Worm (Caenorhabditis elegans) whole organism, L1 larva: ENCODE data around the gene C04G6.6.
A peak's percentile ranks its signal among the peaks of the same experiment; 100 is the strongest.

ENCODE experiments used
- C16A3.4 ChIP-seq: fragments of 150-350 bp; optimal IDR thresholded peaks from 2 replicates; lab custom pipeline; 2014; ENCODE audit warnings: missing biosample characterization, missing genetic modification characterization
- C34B4.2 ChIP-seq: sonication (generic microtip); optimal IDR thresholded peaks from 2 replicates; lab custom pipeline; 2017; ENCODE audit warnings: mild to moderate bottlenecking, missing genetic modification characterization, missing compliant biosample characterization
- F16B12.6 ChIP-seq: fragments of 150-350 bp; optimal IDR thresholded peaks from 2 replicates; lab custom pipeline; 2014; ENCODE audit warnings: missing biosample characterization, missing genetic modification characterization
- Y116A8C.19 ChIP-seq: sonication (generic microtip); optimal IDR thresholded peaks from 2 replicates; lab custom pipeline; 2016; ENCODE audit warnings: missing compliant biosample characterization, missing genetic modification characterization, borderline replicate concordance
- aha-1 ChIP-seq: fragments of 150-350 bp; optimal IDR thresholded peaks from 2 replicates; lab custom pipeline; 2014; ENCODE audit warnings: missing biosample characterization, missing genetic modification characterization
- ama-1 ChIP-seq: fragments of 150-350 bp; optimal IDR thresholded peaks from 2 replicates; lab custom pipeline; 2014
- ceh-63 ChIP-seq: fragments of 200-800 bp; sonication (Bioruptor generic); optimal IDR thresholded peaks from 2 replicates; lab custom pipeline; 2018; ENCODE audit warnings: mild to moderate bottlenecking, missing genetic modification characterization, missing compliant biosample characterization
- ceh-82 ChIP-seq, 3 experiments: fragments of 150-350 bp in 1 of 3; sonication (generic microtip) in 2 of 3; optimal IDR thresholded peaks; 2 replicates each; lab custom pipeline; 2014 to 2017; ENCODE audit warnings: missing biosample characterization in 3 of 3, missing genetic modification characterization in 3 of 3
- ceh-88 ChIP-seq: fragments of 200-800 bp; sonication (Bioruptor generic); IDR thresholded peaks from 2 replicates; pipeline ENCODE4 v1.3.6; 2022; ENCODE audit warnings: missing genetic modification characterization, missing compliant biosample characterization
- ceh-90 ChIP-seq: sonication (generic microtip); optimal IDR thresholded peaks from 2 replicates; lab custom pipeline; 2016; ENCODE audit warnings: missing genetic modification characterization, missing compliant biosample characterization
- dpl-1 ChIP-seq, 3 experiments: fragments of 150-350 bp in 2 of 3; sonication (generic microtip) in 1 of 3; optimal IDR thresholded peaks; 2 replicates each; lab custom pipeline; 2014 to 2017; ENCODE audit warnings: missing biosample characterization in 3 of 3, missing genetic modification characterization in 3 of 3, missing genetic modification reagents in 3 of 3
- efl-1 ChIP-seq, 4 experiments: fragments of 150-350 bp; optimal IDR thresholded peaks in 3 of 4; peaks in 1 of 4; 1 replicate in 1 of 4; 2 replicates in 3 of 4; lab custom pipeline; 2014; ENCODE audit warnings: missing biosample characterization in 2 of 4, missing genetic modification characterization in 2 of 4, missing genetic modification reagents in 2 of 4
- efl-3 ChIP-seq: fragments of 200-800 bp; sonication (Bioruptor generic); optimal IDR thresholded peaks from 2 replicates; lab custom pipeline; 2018; ENCODE audit warnings: mild to moderate bottlenecking, missing genetic modification characterization, missing compliant biosample characterization
- egl-13 ChIP-seq: sonication (generic microtip); optimal IDR thresholded peaks from 2 replicates; lab custom pipeline; 2016; ENCODE audit warnings: missing genotype, missing genetic modification reagents, missing genetic modification characterization, missing compliant biosample characterization
- egl-27 ChIP-seq, 2 experiments: fragments of 150-350 bp in 1 of 2; sonication (generic microtip); optimal IDR thresholded peaks; 3 replicates each; lab custom pipeline; 2017 to 2018; ENCODE audit warnings: missing biosample characterization in 2 of 2, missing genetic modification characterization in 2 of 2, missing genetic modification reagents in 2 of 2
- elt-2 ChIP-seq: sonication (generic microtip); optimal IDR thresholded peaks from 2 replicates; lab custom pipeline; 2016; ENCODE audit warnings: missing genetic modification characterization, mild to moderate bottlenecking, inconsistent platforms, missing compliant biosample characterization, missing genetic modification reagents
- fkh-4 ChIP-seq: sonication (generic microtip); optimal IDR thresholded peaks from 2 replicates; lab custom pipeline; 2016; ENCODE audit warnings: missing compliant biosample characterization, missing genetic modification characterization, borderline replicate concordance
- fkh-8 ChIP-seq: sonication (generic microtip); optimal IDR thresholded peaks from 2 replicates; lab custom pipeline; 2016; ENCODE audit warnings: mild to moderate bottlenecking, missing genetic modification characterization, missing compliant biosample characterization
- grh-1 ChIP-seq: fragments of 200-800 bp; sonication (Bioruptor generic); IDR thresholded peaks from 2 replicates; pipeline ENCODE4 v1.3.6; 2022; ENCODE audit warnings: missing genetic modification reagents, missing genetic modification characterization, missing compliant biosample characterization
- isw-1 ChIP-seq: fragments of 200-800 bp; sonication (Bioruptor generic); IDR thresholded peaks from 2 replicates; pipeline ENCODE4 v1.3.6; 2022; ENCODE audit warnings: missing genetic modification characterization, missing compliant biosample characterization
- lin-13 ChIP-seq: fragments of 150-350 bp; optimal IDR thresholded peaks from 2 replicates; lab custom pipeline; 2014; ENCODE audit warnings: missing biosample characterization, missing genetic modification reagents, missing genetic modification characterization
- lin-15B ChIP-seq: fragments of 150-350 bp; sonication (generic microtip); optimal IDR thresholded peaks from 3 replicates; lab custom pipeline; 2014; ENCODE audit warnings: missing biosample characterization, missing genetic modification characterization
- lin-35 ChIP-seq, 2 experiments: fragments of 150-350 bp; optimal IDR thresholded peaks; 2 replicates each; lab custom pipeline; 2014; ENCODE audit warnings: missing biosample characterization in 2 of 2, missing genetic modification characterization in 2 of 2, missing genetic modification reagents in 2 of 2
- lir-3 ChIP-seq: sonication (generic microtip); optimal IDR thresholded peaks from 2 replicates; lab custom pipeline; 2016; ENCODE audit warnings: mild to moderate bottlenecking, missing genetic modification characterization, moderate library complexity, missing compliant biosample characterization; ENCODE audit not compliant: poor library complexity
- mab-9 ChIP-seq: fragments of 200-800 bp; sonication (Bioruptor generic); IDR thresholded peaks from 2 replicates; pipeline ENCODE4 v1.3.6; 2022; ENCODE audit warnings: missing genetic modification reagents, missing genetic modification characterization, missing compliant biosample characterization
- mdl-1 ChIP-seq, 2 experiments: fragments of 150-350 bp; optimal IDR thresholded peaks; 2 replicates each; lab custom pipeline; 2014 to 2017; ENCODE audit warnings: missing biosample characterization in 2 of 2, missing genetic modification characterization in 2 of 2, inconsistent platforms in 1 of 2
- mep-1 ChIP-seq: fragments of 150-350 bp; optimal IDR thresholded peaks from 2 replicates; lab custom pipeline; 2014; ENCODE audit warnings: missing biosample characterization, missing genetic modification characterization
- nhr-11 ChIP-seq: fragments of 150-350 bp; optimal IDR thresholded peaks from 2 replicates; lab custom pipeline; 2014; ENCODE audit warnings: missing biosample characterization, missing genetic modification characterization
- nhr-19 ChIP-seq: fragments of 200-800 bp; sonication (Bioruptor generic); conservative IDR thresholded peaks from 2 replicates; pipeline ENCODE4 v1.3.6; 2022; ENCODE audit warnings: missing genetic modification characterization, missing compliant biosample characterization
- nhr-20 ChIP-seq: sonication (generic microtip); optimal IDR thresholded peaks from 2 replicates; lab custom pipeline; 2016; ENCODE audit warnings: mild to moderate bottlenecking, missing genetic modification characterization, missing compliant biosample characterization
- nhr-237 ChIP-seq: fragments of 150-350 bp; optimal IDR thresholded peaks from 2 replicates; lab custom pipeline; 2014; ENCODE audit warnings: missing biosample characterization, missing genetic modification characterization
- nhr-28 ChIP-seq: fragments of 150-350 bp; optimal IDR thresholded peaks from 2 replicates; lab custom pipeline; 2014; ENCODE audit warnings: missing biosample characterization, missing genetic modification characterization
- nhr-47 ChIP-seq: sonication (generic microtip); optimal IDR thresholded peaks from 2 replicates; lab custom pipeline; 2016; ENCODE audit warnings: mild to moderate bottlenecking, missing genetic modification characterization, moderate library complexity, missing compliant biosample characterization
- nhr-77 ChIP-seq: fragments of 150-350 bp; optimal IDR thresholded peaks from 2 replicates; lab custom pipeline; 2014; ENCODE audit warnings: missing biosample characterization, missing genetic modification characterization
- nhr-84 ChIP-seq: sonication (generic microtip); optimal IDR thresholded peaks from 2 replicates; lab custom pipeline; 2017; ENCODE audit warnings: missing biosample characterization, missing genetic modification characterization
- nhr-85 ChIP-seq: sonication (generic microtip); peaks from one replicate; lab custom pipeline; 2016; ENCODE audit warnings: missing genetic modification characterization, inconsistent platforms, missing compliant biosample characterization
- nhr-90 ChIP-seq: sonication (generic microtip); optimal IDR thresholded peaks from 2 replicates; lab custom pipeline; 2016; ENCODE audit warnings: mild to moderate bottlenecking, missing genetic modification characterization, missing compliant biosample characterization; ENCODE audit not compliant: poor library complexity
- pax-3 ChIP-seq: fragments of 200-800 bp; sonication (Bioruptor generic); optimal IDR thresholded peaks from 2 replicates; lab custom pipeline; 2018; ENCODE audit warnings: mild to moderate bottlenecking, missing genetic modification characterization, moderate library complexity, missing compliant biosample characterization
- rnt-1 ChIP-seq: sonication (generic microtip); optimal IDR thresholded peaks from 2 replicates; lab custom pipeline; 2016; ENCODE audit warnings: mild to moderate bottlenecking, missing genetic modification characterization, moderate library complexity, missing compliant biosample characterization
- skn-1 ChIP-seq: fragments of 150-350 bp; optimal IDR thresholded peaks from 2 replicates; lab custom pipeline; 2014; ENCODE audit warnings: missing biosample characterization, missing genetic modification characterization
- snpc-4 ChIP-seq: fragments of 150-350 bp; optimal IDR thresholded peaks from 2 replicates; lab custom pipeline; 2014; ENCODE audit warnings: missing biosample characterization, missing genetic modification characterization
- snu-23 ChIP-seq: sonication (generic microtip); optimal IDR thresholded peaks from 2 replicates; lab custom pipeline; 2016; ENCODE audit warnings: missing genetic modification characterization, missing compliant biosample characterization
- swsn-7 ChIP-seq: sonication (generic microtip); optimal IDR thresholded peaks from 2 replicates; lab custom pipeline; 2016; ENCODE audit warnings: missing genetic modification characterization, missing compliant biosample characterization
- unc-130 ChIP-seq: fragments of 150-350 bp; optimal IDR thresholded peaks from 2 replicates; lab custom pipeline; 2017; ENCODE audit warnings: missing biosample characterization, missing genetic modification characterization, inconsistent platforms
- unc-30 ChIP-seq: sonication (generic microtip); optimal IDR thresholded peaks from 2 replicates; lab custom pipeline; 2017; ENCODE audit warnings: missing biosample characterization, missing genetic modification characterization
- unc-86 ChIP-seq: sonication (generic microtip); optimal IDR thresholded peaks from 2 replicates; lab custom pipeline; 2016; ENCODE audit warnings: missing genetic modification characterization, missing compliant biosample characterization
- vab-15 ChIP-seq: sonication (generic microtip); optimal IDR thresholded peaks from 2 replicates; lab custom pipeline; 2017; ENCODE audit warnings: missing genotype, mild to moderate bottlenecking, missing genetic modification characterization, missing compliant biosample characterization
- xbp-1 ChIP-seq: sonication (generic microtip); optimal IDR thresholded peaks from 2 replicates; lab custom pipeline; 2016; ENCODE audit warnings: missing genetic modification characterization, missing compliant biosample characterization
- ztf-11 ChIP-seq, 2 experiments: sonication (generic microtip); optimal IDR thresholded peaks; 2 replicates each; lab custom pipeline; 2016 to 2017; ENCODE audit warnings: missing genetic modification characterization in 2 of 2, missing biosample characterization in 1 of 2, missing compliant biosample characterization in 1 of 2
- ztf-4 ChIP-seq: fragments of 150-350 bp; optimal IDR thresholded peaks from 2 replicates; lab custom pipeline; 2014; ENCODE audit warnings: missing biosample characterization, missing genetic modification characterization

C04G6.6 gene

DNA sequence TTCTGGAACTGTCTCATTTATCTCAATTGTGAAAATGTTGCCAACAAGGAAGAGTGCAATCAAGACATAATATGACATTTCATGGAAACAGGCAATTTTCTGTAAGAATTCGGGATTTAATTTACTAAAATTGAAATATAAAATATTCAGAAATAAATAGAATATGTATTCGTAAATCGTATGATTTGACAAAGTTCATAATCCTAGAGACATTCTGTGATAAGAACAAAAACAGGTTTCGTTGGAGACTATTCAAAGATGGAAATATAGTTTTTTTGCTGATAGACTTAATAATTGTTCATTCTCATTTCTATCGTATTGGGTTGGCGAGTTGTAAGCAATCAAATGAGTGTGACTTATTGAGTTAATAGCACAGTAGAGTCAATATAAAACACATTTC is 41.5 kb downstream of the C04G6.6 start, which contains the start of gene C27A2.12:
Gene C27A2.12 (minus strand): TSS at position 101 of the 400 bp plus-strand sequence.
- no peak for TF ChIP-seq nhr-47 (tag; lab: Kevin White, UChicago)
- TF ChIP-seq nhr-237 (tag; lab: Kevin White, UChicago) = no peak
- TF ChIP-seq nhr-28 (tag; lab: Kevin White, UChicago) = no peak
- no peak for TF ChIP-seq elt-2
- TF ChIP-seq pax-3 (tag; lab: Kevin White, UChicago) = no peak

- peak; percentile 44 for TF ChIP-seq C16A3.4 (tag; lab: Kevin White, UChicago)
- TF ChIP-seq rnt-1 (tag; lab: Kevin White, UChicago) = peak; percentile 85
- TF ChIP-seq mab-9 (GFP tag; lab: Robert Waterston, UW) = 0 out of 2 replicates have a peak, but pooled peaks have one; percentile 43
- no peak for TF ChIP-seq egl-13 (tag; lab: Kevin White, UChicago)
- TF ChIP-seq lin-13 (GFP tag; lab: Kevin White, UChicago) = peak; percentile 62
- TF ChIP-seq nhr-90 (tag; lab: Kevin White, UChicago) = peak; percentile 74
- TF ChIP-seq mdl-1 (tag; optimal IDR thresholded peaks at IDR 0.05; lab: Kevin White, UChicago) = peak in 1 of 2 experiments; percentile 60
- peak; percentile 23 for TF ChIP-seq nhr-77
- no peak for TF ChIP-seq vab-15 (tag; lab: Kevin White, UChicago)
- no peak for TF ChIP-seq nhr-237 (tag; lab: Kevin White, UChicago)
- TF ChIP-seq ceh-82 (tag; optimal IDR thresholded peaks at IDR 0.05; lab: Kevin White, UChicago) = peak in 2 of 3 experiments; percentile 11
- no peak for TF ChIP-seq ceh-63 (GFP tag; lab: Kevin White, UChicago)
- TF ChIP-seq nhr-84 (tag; lab: Kevin White, UChicago) = no peak
- TF ChIP-seq unc-30 (tag; lab: Kevin White, UChicago) = no peak
- TF ChIP-seq isw-1 (GFP tag; lab: Robert Waterston, UW) = no peak; the same call in 1 of the 2 replicates
- TF ChIP-seq C34B4.2 (tag; lab: Kevin White, UChicago) = no peak
- TF ChIP-seq swsn-7 (tag; lab: Kevin White, UChicago) = peak; percentile 59
- TF ChIP-seq fkh-4 (tag; lab: Kevin White, UChicago) = no peak
- TF ChIP-seq unc-130 (tag; lab: Kevin White, UChicago) = peak; percentile 38
- TF ChIP-seq nhr-19 (GFP tag; lab: Robert Waterston, UW) = peak; percentile 76
- TF ChIP-seq ceh-90 (tag; lab: Kevin White, UChicago) = no peak
- no peak for TF ChIP-seq fkh-8
- peak; percentile 41 to 67 for TF ChIP-seq efl-1 (optimal IDR thresholded peaks at IDR 0.05; lab: Kevin White, UChicago)
- peak; percentile 39 to 94 for TF ChIP-seq efl-1 (GFP tag; optimal IDR thresholded peaks at IDR 0.05 in 1 of 2; lab: Kevin White, UChicago)
- peak; percentile 79 for TF ChIP-seq snu-23 (GFP tag; lab: Kevin White, UChicago)
- peak; percentile 76 for TF ChIP-seq nhr-20 (tag; lab: Kevin White, UChicago)
- no peak for TF ChIP-seq egl-27 (tag; optimal IDR thresholded peaks at IDR 0.05; lab: Kevin White, UChicago)
- TF ChIP-seq mep-1 (tag; lab: Kevin White, UChicago) = peak; percentile 67
- TF ChIP-seq lin-15B (tag; lab: Kevin White, UChicago) = no peak
- no peak for TF ChIP-seq nhr-11 (tag; lab: Kevin White, UChicago)
- no peak for TF ChIP-seq ztf-4 (tag; lab: Kevin White, UChicago)
- TF ChIP-seq lir-3 = peak; percentile 38
- TF ChIP-seq snpc-4 (tag; lab: Kevin White, UChicago) = peak; percentile 98
- TF ChIP-seq skn-1 (tag; lab: Kevin White, UChicago) = peak; percentile 43
- no peak for TF ChIP-seq unc-86 (tag; lab: Kevin White, UChicago)
- TF ChIP-seq grh-1 = 0 out of 2 replicates have a peak, but pooled peaks have one; percentile 21
- peak; percentile 53 to 77 for TF ChIP-seq lin-35 (GFP tag; optimal IDR thresholded peaks at IDR 0.05; lab: Kevin White, UChicago)
- TF ChIP-seq efl-3 (GFP tag; lab: Kevin White, UChicago) = no peak
- TF ChIP-seq F16B12.6 = peak; percentile 26
- no peak for TF ChIP-seq Y116A8C.19
- TF ChIP-seq nhr-85 (tag; lab: Kevin White, UChicago) = peak; percentile 81
- peak; percentile 49 for TF ChIP-seq xbp-1
- TF ChIP-seq ceh-88 (GFP tag; lab: Robert Waterston, UW) = no peak
- TF ChIP-seq ama-1 (lab: Kevin White, UChicago) = no peak
- peak; percentile 31 to 47 (median 44) for TF ChIP-seq dpl-1 (GFP tag; optimal IDR thresholded peaks at IDR 0.05; lab: Kevin White, UChicago)
- TF ChIP-seq ztf-11 (tag; optimal IDR thresholded peaks at IDR 0.05; lab: Kevin White, UChicago) = no peak
- TF ChIP-seq pax-3 (tag; lab: Kevin White, UChicago) = peak; percentile 29
- TF ChIP-seq aha-1 (tag; lab: Kevin White, UChicago) = no peak
These were observed 42.2 kb downstream of the C04G6.6 start for ce11 chrII:5057315-5057714.
